Worm (Caenorhabditis elegans): Measurements from ENCODE around the gene elo-7.
A peak's percentile ranks its signal among the peaks of the same experiment; 100 is the strongest.

- TF ChIP-seq lin-26 (GFP tag; IDR thresholded peaks at IDR 0.05) (peak; percentile 81), F37B4.10 (GFP tag; IDR thresholded peaks at IDR 0.05) (no peak), F22D6.2 (tag; optimal IDR thresholded peaks at IDR 0.05) (peak; percentile 24), Y56A3A.18 (GFP tag; IDR thresholded peaks at IDR 0.05) (no peak), B0261.1 (tag; optimal IDR thresholded peaks at IDR 0.05) (no peak), lag-1 (GFP tag; IDR thresholded peaks at IDR 0.05) (no peak), ceh-27 (GFP tag; optimal IDR thresholded peaks at IDR 0.05) (no peak), tlf-1 (GFP tag; optimal IDR thresholded peaks at IDR 0.05) (no peak), ceh-91 (GFP tag; IDR thresholded peaks at IDR 0.05) (no peak), fkh-3 (tag; optimal IDR thresholded peaks at IDR 0.05) (no peak), nfya-1 (tag; optimal IDR thresholded peaks at IDR 0.05; ENCODE audit: borderline replicate concordance, insufficient read depth) (no peak), snpc-3.4 (tag; optimal IDR thresholded peaks at IDR 0.05) (no peak), F57A8.1 (GFP tag; optimal IDR thresholded peaks at IDR 0.05) (no peak)
These were observed 34.0 kb downstream of the elo-7 start for ce11 chrIV:9563529-9564376.

Data from whole organism, young adult.